Worm (Caenorhabditis elegans) whole organism, early embryonic: ENCODE measurements around the gene T10B5.3.

ENCODE experiments used
- F13C5.2 ChIP-seq: sonication (generic microtip); optimal IDR thresholded peaks from 2 replicates; lab custom pipeline; 2017; ENCODE audit warnings: mild to moderate bottlenecking, missing genetic modification characterization, inconsistent platforms, missing compliant biosample characterization
- aly-1 ChIP-seq: sonication (generic microtip); optimal IDR thresholded peaks from 2 replicates; lab custom pipeline; 2016; ENCODE audit warnings: missing genetic modification characterization, missing compliant biosample characterization
- ama-1 ChIP-seq: fragments of 150-350 bp; optimal IDR thresholded peaks from 2 replicates; lab custom pipeline; 2014
- ceh-13 ChIP-seq: fragments of 200-800 bp; sonication (Bioruptor generic); optimal IDR thresholded peaks from 2 replicates; lab custom pipeline; 2018; ENCODE audit warnings: mild to moderate bottlenecking, missing genetic modification characterization, missing compliant biosample characterization
- ets-7 ChIP-seq: sonication (generic microtip); optimal IDR thresholded peaks from 2 replicates; lab custom pipeline; 2016; ENCODE audit warnings: missing genotype, missing genetic modification characterization, missing compliant biosample characterization
- flt-1 ChIP-seq: fragments of 200-800 bp; sonication (Bioruptor generic); IDR thresholded peaks from 2 replicates; pipeline ENCODE4 v1.3.6; 2022; ENCODE audit warnings: missing genetic modification characterization, missing compliant biosample characterization
- hmbx-1 ChIP-seq: sonication (generic microtip); optimal IDR thresholded peaks from 2 replicates; lab custom pipeline; 2016; ENCODE audit warnings: mild to moderate bottlenecking, missing genetic modification characterization, missing compliant biosample characterization
- hmg-4 ChIP-seq: fragments of 200-800 bp; sonication (Bioruptor generic); optimal IDR thresholded peaks from 2 replicates; lab custom pipeline; 2018; ENCODE audit warnings: mild to moderate bottlenecking, missing genetic modification characterization, missing compliant biosample characterization
- hnd-1 ChIP-seq: sonication (generic microtip); optimal IDR thresholded peaks from 2 replicates; lab custom pipeline; 2016; ENCODE audit warnings: missing genetic modification characterization, missing compliant biosample characterization
- pes-1 ChIP-seq: fragments of 200-800 bp; sonication (Bioruptor generic); IDR thresholded peaks from 2 replicates; pipeline ENCODE4 v1.3.6; 2022; ENCODE audit warnings: missing genetic modification reagents, missing genetic modification characterization, missing compliant biosample characterization
- scrt-1 ChIP-seq: fragments of 200-800 bp; sonication (Bioruptor generic); IDR thresholded peaks from 2 replicates; pipeline ENCODE4 v1.3.6; 2022; ENCODE audit warnings: missing genetic modification characterization, missing compliant biosample characterization
- tbx-11 ChIP-seq: fragments of 200-800 bp; sonication (Bioruptor generic); IDR thresholded peaks from 2 replicates; pipeline ENCODE4 v1.3.6; 2022; ENCODE audit warnings: missing genetic modification characterization, missing compliant biosample characterization
- tbx-37 ChIP-seq: fragments of 200-800 bp; sonication (Bioruptor generic); conservative IDR thresholded peaks from 2 replicates; pipeline ENCODE4 v1.3.6; 2022; ENCODE audit warnings: missing genetic modification reagents, missing genetic modification characterization, missing compliant biosample characterization

ce11 chrV:1875497-1875988 is 6.0 kb upstream of the T10B5.3 start:
- TF ChIP-seq tbx-11 (GFP tag; lab: Robert Waterston, UW) (no peak), ama-1 (lab: Kevin White, UChicago) (peak; percentile 61), pes-1 (GFP tag; lab: Robert Waterston, UW) (peak; percentile 58; the same call in 1 of the 2 replicates), flt-1 (GFP tag; lab: Robert Waterston, UW) (no peak), hmbx-1 (tag; lab: Kevin White, UChicago) (peak; percentile 38), ets-7 (tag; lab: Kevin White, UChicago) (no peak), ceh-13 (peak; percentile 17), F13C5.2 (tag; lab: Kevin White, UChicago) (no peak), scrt-1 (GFP tag; lab: Robert Waterston, UW) (no peak), aly-1 (no peak), hnd-1 (tag; lab: Kevin White, UChicago) (no peak), hmg-4 (GFP tag; lab: Kevin White, UChicago) (no peak), tbx-37 (no peak)
